Fruit fly (Drosophila melanogaster): Measurements from ENCODE around the gene Pglym78.

The Pglym78 gene

DNA sequence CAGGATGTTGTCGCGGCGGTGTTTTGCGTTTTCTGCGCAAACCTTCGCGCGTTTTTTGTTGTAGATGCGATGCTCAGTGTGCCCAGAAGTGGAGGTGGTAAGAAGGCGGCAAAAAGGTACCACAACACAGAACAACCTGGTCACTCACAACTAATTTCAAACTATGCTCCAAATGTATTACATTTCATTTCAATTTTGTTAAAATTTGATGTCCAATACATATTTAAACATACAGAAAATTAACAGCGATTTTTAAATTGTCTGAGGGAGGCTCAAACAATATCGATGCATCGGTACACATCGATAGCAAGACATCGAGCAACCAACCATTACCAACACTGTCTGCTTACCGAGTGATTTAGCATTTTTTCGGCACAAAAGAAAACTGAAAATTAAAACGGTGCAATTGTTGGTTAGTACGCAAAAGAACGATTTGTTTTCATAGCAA lies 5.2 kb downstream of the Pglym78 start, which contains the start of the genes Slbp and Rpn2 (continued):
- TF ChIP-seq kah (GFP tag; optimal IDR thresholded peaks at IDR 0.05) (no peak), trem (tag; optimal IDR thresholded peaks at IDR 0.05) (peak; percentile 91), CG1832 (GFP tag; optimal IDR thresholded peaks at IDR 0.05) (no peak), ranshi (GFP tag; IDR thresholded peaks at IDR 0.05) (no peak), ap (GFP tag; IDR thresholded peaks at IDR 0.05) (no peak), H2.0 (GFP tag; IDR thresholded peaks at IDR 0.05) (no peak), CG10959 (GFP tag; IDR thresholded peaks at IDR 0.05) (no peak), Dbx (GFP tag; IDR thresholded peaks at IDR 0.05) (no peak; the same call in 2 of the 3 replicates), bcd (GFP tag; optimal IDR thresholded peaks at IDR 0.05) (peak; percentile 28), C15 (GFP tag; IDR thresholded peaks at IDR 0.05) (no peak), CG4404 (GFP tag; IDR thresholded peaks at IDR 0.05) (no peak), CG10274 (GFP tag; optimal IDR thresholded peaks at IDR 0.05) (no peak), onecut (GFP tag; IDR thresholded peaks at IDR 0.05) (0 out of 2 replicates have a peak, but pooled peaks have one; percentile 21), MTF-1 (GFP tag; optimal IDR thresholded peaks at IDR 0.05; ENCODE audit: borderline replicate concordance) (no peak), Atf3 (GFP tag; optimal IDR thresholded peaks at IDR 0.05) (no peak), repo (GFP tag; optimal IDR thresholded peaks at IDR 0.05) (peak; percentile 6), Bgb (GFP tag; IDR thresholded peaks at IDR 0.05; ENCODE audit: partially characterized antibody) (peak; percentile 95), crol (GFP tag; IDR thresholded peaks at IDR 0.05) (no peak), p53 (GFP tag; optimal IDR thresholded peaks at IDR 0.05) (peak; percentile 49), CG3281 (GFP tag; optimal IDR thresholded peaks at IDR 0.05) (peak; percentile 20), CG2712 (tag; optimal IDR thresholded peaks at IDR 0.05) (peak; percentile 55), CG12071 (GFP tag; optimal IDR thresholded peaks at IDR 0.05) (no peak), CG1647 (GFP tag; optimal IDR thresholded peaks at IDR 0.05) (peak; percentile 41), CG8388 (GFP tag; optimal IDR thresholded peaks at IDR 0.05) (no peak), CG6689 (GFP tag; IDR thresholded peaks at IDR 0.05) (no peak), CG12942 (GFP tag; optimal IDR thresholded peaks at IDR 0.05) (peak; percentile 2), CG10565 (GFP tag; optimal IDR thresholded peaks at IDR 0.05) (no peak), CG2889 (GFP tag; IDR thresholded peaks at IDR 0.05) (no peak), TFAM (GFP tag; optimal IDR thresholded peaks at IDR 0.05) (no peak), CG8089 (GFP tag; optimal IDR thresholded peaks at IDR 0.05) (no peak), croc (GFP tag; conservative IDR thresholded peaks at IDR 0.05) (no peak), ab (GFP tag; optimal IDR thresholded peaks at IDR 0.05) (no peak), CG34422 (GFP tag; IDR thresholded peaks at IDR 0.05) (peak; percentile 47; the same call in 2 of the 3 replicates), abd-A (tag; optimal IDR thresholded peaks at IDR 0.05) (no peak), CG30020 (tag; optimal IDR thresholded peaks at IDR 0.05) (peak; percentile 39), Neu2 (GFP tag; optimal IDR thresholded peaks at IDR 0.05; ENCODE audit: borderline replicate concordance) (no peak), CG11093 (GFP tag; IDR thresholded peaks at IDR 0.05) (no peak), pita (GFP tag; optimal IDR thresholded peaks at IDR 0.05) (no peak), odd (GFP tag; optimal IDR thresholded peaks at IDR 0.05) (no peak), CG30403 (GFP tag; optimal IDR thresholded peaks at IDR 0.05) (peak; percentile 21), Oli (tag; optimal IDR thresholded peaks at IDR 0.05) (no peak), bigmax (GFP tag; optimal IDR thresholded peaks at IDR 0.05) (no peak), CG42726 (GFP tag; IDR thresholded peaks at IDR 0.05; ENCODE audit: partially characterized antibody) (peak; percentile 87), ash1 (GFP tag; optimal IDR thresholded peaks at IDR 0.05) (no peak), chif (GFP tag; optimal IDR thresholded peaks at IDR 0.05) (peak; percentile 20 to 36), z (GFP tag; IDR thresholded peaks at IDR 0.05) (no peak), sens (GFP tag) (peak; percentile 85), CG4360 (GFP tag; IDR thresholded peaks at IDR 0.05) (peak; percentile 79), Lim3 (GFP tag; IDR thresholded peaks at IDR 0.05) (no peak), Hand (GFP tag; optimal IDR thresholded peaks at IDR 0.05) (no peak), CG13775 (GFP tag; optimal IDR thresholded peaks at IDR 0.05) (peak; percentile 26), Fer2 (tag; optimal IDR thresholded peaks at IDR 0.05) (no peak)

All from whole organism, embryonic.